Fruit fly (Drosophila melanogaster) whole organism, adult: ENCODE results near the gene CG42779.

ENCODE experiments used
- CG11617 ChIP-seq: fragments of 200-800 bp; sonication (Bioruptor generic); optimal IDR thresholded peaks from 2 replicates; lab custom pipeline; 2017; ENCODE audit warnings: mild to moderate bottlenecking, missing biosample characterization, missing genetic modification reagents, missing genetic modification characterization
- CG12768 ChIP-seq: fragments of 200-800 bp; sonication (Bioruptor generic); optimal IDR thresholded peaks from 2 replicates; lab custom pipeline; 2017; ENCODE audit warnings: missing biosample characterization, missing genetic modification characterization, mild to moderate bottlenecking, moderate library complexity, missing genetic modification reagents
- CG14711 ChIP-seq: fragments of 200-800 bp; sonication (Bioruptor generic); optimal IDR thresholded peaks from 2 replicates; lab custom pipeline; 2018; ENCODE audit warnings: missing biosample characterization, mild to moderate bottlenecking, missing genetic modification characterization, moderate library complexity
- CG1620 ChIP-seq: fragments of 200-800 bp; sonication (Bioruptor generic); optimal IDR thresholded peaks from 2 replicates; lab custom pipeline; 2016; ENCODE audit warnings: missing biosample characterization, missing genetic modification characterization
- CG33017 ChIP-seq: fragments of 200-800 bp; sonication (Bioruptor generic); optimal IDR thresholded peaks from 2 replicates; lab custom pipeline; 2018; ENCODE audit warnings: missing biosample characterization, mild to moderate bottlenecking, missing genetic modification characterization, moderate library complexity
- CG5204 ChIP-seq: fragments of 200-800 bp; sonication (Bioruptor generic); optimal IDR thresholded peaks from 2 replicates; lab custom pipeline; 2016; ENCODE audit warnings: missing biosample characterization, missing genetic modification characterization
- CG7045 ChIP-seq: fragments of 200-800 bp; sonication (Bioruptor generic); optimal IDR thresholded peaks from 2 replicates; lab custom pipeline; 2017; ENCODE audit warnings: missing biosample characterization, mild to moderate bottlenecking, missing genetic modification characterization
- CG7101 ChIP-seq: fragments of 200-800 bp; sonication (Bioruptor generic); optimal IDR thresholded peaks from 2 replicates; lab custom pipeline; 2018; ENCODE audit warnings: missing biosample characterization, mild to moderate bottlenecking, missing genetic modification characterization, moderate library complexity
- Clk ChIP-seq: fragments of 200-800 bp; sonication (Bioruptor generic); optimal IDR thresholded peaks from 2 replicates; lab custom pipeline; 2017; ENCODE audit warnings: missing biosample characterization, missing genetic modification characterization
- Crg-1 ChIP-seq: fragments of 200-800 bp; sonication (Bioruptor generic); optimal IDR thresholded peaks from 2 replicates; lab custom pipeline; 2016; ENCODE audit warnings: missing biosample characterization, missing genetic modification characterization
- Hr96 ChIP-seq: fragments of 200-800 bp; sonication (Bioruptor generic); optimal IDR thresholded peaks from 2 replicates; lab custom pipeline; 2016; ENCODE audit warnings: missing biosample characterization, missing genetic modification characterization
- Mnt ChIP-seq: fragments of 200-800 bp; sonication (Bioruptor generic); optimal IDR thresholded peaks from 2 replicates; lab custom pipeline; 2016; ENCODE audit warnings: missing biosample characterization, mild to moderate bottlenecking, missing genetic modification characterization
- bab1 ChIP-seq: fragments of 200-800 bp; sonication (Bioruptor generic); optimal IDR thresholded peaks from 3 replicates; lab custom pipeline; 2019; ENCODE audit warnings: missing biosample characterization, mild to moderate bottlenecking, missing genetic modification characterization, moderate library complexity
- cic ChIP-seq: fragments of 200-800 bp; sonication (Bioruptor generic); optimal IDR thresholded peaks from 2 replicates; lab custom pipeline; 2017; ENCODE audit warnings: missing biosample characterization, mild to moderate bottlenecking, missing genetic modification characterization, moderate library complexity
- cnc ChIP-seq, 2 experiments: fragments of >200 bp; optimal IDR thresholded peaks; 2 replicates each; lab custom pipeline; 2017
- kay ChIP-seq: fragments of 200-800 bp; sonication (Bioruptor generic); peaks from one replicate; lab custom pipeline; 2016; ENCODE audit warnings: missing biosample characterization, missing genetic modification characterization, borderline replicate concordance
- ovo ChIP-seq: fragments of 200-800 bp; sonication (Bioruptor generic); optimal IDR thresholded peaks from 2 replicates; lab custom pipeline; 2016; ENCODE audit warnings: missing biosample characterization, missing genetic modification characterization
- pad ChIP-seq: fragments of 200-800 bp; sonication (Bioruptor generic); optimal IDR thresholded peaks from 3 replicates; lab custom pipeline; 2017; ENCODE audit warnings: missing biosample characterization, missing genetic modification characterization, mild to moderate bottlenecking, moderate library complexity, missing genetic modification reagents
- tj ChIP-seq: fragments of 200-800 bp; sonication (Bioruptor generic); optimal IDR thresholded peaks from 3 replicates; lab custom pipeline; 2017; ENCODE audit warnings: missing biosample characterization, mild to moderate bottlenecking, missing genetic modification characterization, moderate library complexity
- toe ChIP-seq: fragments of 200-800 bp; sonication (Bioruptor generic); optimal IDR thresholded peaks from 2 replicates; lab custom pipeline; 2016; ENCODE audit warnings: missing biosample characterization, missing genetic modification characterization

CG42779 gene

DNA sequence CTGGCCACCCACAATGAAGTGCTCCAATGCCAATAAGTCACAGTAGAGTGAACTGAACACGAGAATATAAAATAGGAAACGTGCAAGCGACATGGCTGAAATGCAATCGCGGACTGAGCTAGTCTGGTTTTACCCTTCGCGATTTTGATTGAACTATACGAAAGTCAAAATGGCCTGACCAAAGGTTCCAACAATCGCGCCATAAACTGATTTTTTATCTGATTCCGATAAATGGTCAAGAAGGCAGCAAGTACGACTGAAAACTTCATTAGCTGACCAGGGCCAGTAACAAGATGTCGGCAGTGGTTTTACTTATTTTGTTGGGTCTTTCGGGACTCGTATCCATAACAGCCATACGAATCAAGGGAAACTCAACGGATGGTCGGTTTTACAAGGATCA, 5.5 kb downstream of the CG42779 start, which contains the start of the genes CG17477 and CG31269:
CG17477 (minus strand) TSS at position 101 of the 400 bp plus-strand sequence.
CG31269 (plus strand) TSS at position 289 of the 400 bp plus-strand sequence.
- TF ChIP-seq Hr96 (no peak), CG12768 (GFP tag; lab: Kevin White, UChicago) (no peak), Crg-1 (no peak), Clk (no peak), pad (GFP tag; lab: Kevin White, UChicago) (no peak), CG11617 (GFP tag; lab: Kevin White, UChicago) (no peak), CG1620 (GFP tag; lab: Kevin White, UChicago) (no peak), CG14711 (tag; lab: Kevin White, UChicago) (no peak)

DNA sequence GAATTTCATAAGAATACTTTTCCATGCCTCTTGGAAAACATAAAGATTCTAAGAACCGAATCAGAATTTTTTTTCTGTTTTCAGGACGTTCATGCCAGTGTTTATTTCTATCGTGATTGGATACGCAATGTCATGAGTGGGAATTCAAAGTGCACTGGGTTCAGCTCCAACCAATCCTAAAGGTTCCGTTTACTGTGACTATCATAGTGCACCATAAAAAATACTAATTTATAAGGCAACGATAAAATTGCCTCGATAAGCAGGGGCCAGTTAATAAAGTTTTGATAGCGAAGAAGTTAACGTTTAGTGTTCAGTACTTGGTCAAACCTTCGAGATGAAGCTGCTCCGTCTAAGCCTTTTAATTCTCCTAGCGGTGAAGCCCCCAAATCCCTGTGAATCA, 6.5 kb downstream of the CG42779 start, which contains the start of gene CG31265:
CG31265 (plus strand) TSS at position 301 of the 400 bp plus-strand sequence.
- no peak for TF ChIP-seq CG7045
- TF ChIP-seq Clk: no peak
- TF ChIP-seq Mnt: no peak
- no peak for TF ChIP-seq CG11617 (GFP tag; lab: Kevin White, UChicago)
- TF ChIP-seq CG7101 (tag; lab: Kevin White, UChicago): no peak
- no peak for TF ChIP-seq bab1 (GFP tag; lab: Kevin White, UChicago)
- no peak for TF ChIP-seq CG12768 (GFP tag; lab: Kevin White, UChicago)
- TF ChIP-seq toe (GFP tag; lab: Kevin White, UChicago): no peak
- no peak for TF ChIP-seq ovo (GFP tag; lab: Kevin White, UChicago)
- TF ChIP-seq CG14711 (tag; lab: Kevin White, UChicago): no peak
- no peak for TF ChIP-seq CG33017 (tag; lab: Kevin White, UChicago)

dm6 chr3R:17130326-17130725, 8.9 kb downstream of the CG42779 start, which contains the start of gene CG17475:
Gene CG17475 (minus strand): TSS chr3R:17130426.
- no peak for TF ChIP-seq CG7101 (tag; lab: Kevin White, UChicago)

- TF ChIP-seq pad (GFP tag; lab: Kevin White, UChicago) (no peak), Hr96 (no peak), bab1 (GFP tag; lab: Kevin White, UChicago) (no peak), CG7045 (no peak), cic (GFP tag; lab: Kevin White, UChicago) (no peak), CG14711 (tag; lab: Kevin White, UChicago) (no peak), kay (GFP tag; lab: Kevin White, UChicago) (no peak)
These were observed 10.8 kb downstream of the CG42779 start, which contains the start of the genes CG4053 and CG31266 for dm6 chr3R:17132098-17132712. Gene CG4053 (minus strand): TSS chr3R:17132198. Gene CG31266 (plus strand): TSS chr3R:17132662.

dm6 chr3R:17133897-17134296, 12.5 kb downstream of the CG42779 start, which contains the start of gene CG31267:
Gene CG31267 (plus strand): TSS chr3R:17134197.
- TF ChIP-seq Crg-1 (no peak), Clk (no peak), ovo (GFP tag; lab: Kevin White, UChicago) (no peak), cic (GFP tag; lab: Kevin White, UChicago) (no peak), tj (GFP tag; lab: Kevin White, UChicago) (no peak), CG11617 (GFP tag; lab: Kevin White, UChicago) (no peak), CG12768 (GFP tag; lab: Kevin White, UChicago) (no peak), CG5204 (GFP tag; lab: Kevin White, UChicago) (no peak), pad (GFP tag; lab: Kevin White, UChicago) (no peak), CG14711 (tag; lab: Kevin White, UChicago) (no peak), CG1620 (GFP tag; lab: Kevin White, UChicago) (no peak), toe (GFP tag; lab: Kevin White, UChicago) (no peak), CG7045 (no peak), Mnt (no peak), kay (GFP tag; lab: Kevin White, UChicago) (no peak), bab1 (GFP tag; lab: Kevin White, UChicago) (no peak), CG7101 (tag; lab: Kevin White, UChicago) (no peak), CG33017 (tag; lab: Kevin White, UChicago) (no peak)

DNA sequence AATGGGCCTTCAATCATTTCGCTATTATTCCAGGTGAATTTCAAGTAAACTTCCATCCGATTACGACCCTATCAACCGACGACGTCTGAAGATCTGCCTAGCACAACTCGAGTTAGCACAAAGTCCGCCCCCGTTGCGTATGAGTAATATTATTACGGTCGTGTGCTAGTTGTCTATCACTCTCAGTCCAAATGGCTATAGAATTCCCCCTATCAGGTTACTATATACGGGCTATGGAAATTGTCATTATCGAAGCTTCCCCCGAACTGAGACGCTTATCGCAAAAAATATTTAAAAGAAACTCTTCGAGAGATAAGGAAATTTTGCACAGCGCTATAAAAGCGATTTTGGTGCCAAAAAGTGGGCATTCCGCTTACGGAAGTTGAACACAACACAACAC, 14.4 kb downstream of the CG42779 start, which contains the start of gene CG5246:
CG5246 (plus strand) TSS at position 365 of the 400 bp plus-strand sequence.
- TF ChIP-seq cnc (optimal IDR thresholded peaks at IDR 0.05; lab: Kevin White, UChicago) (no peak), CG7101 (tag; lab: Kevin White, UChicago) (no peak), CG7045 (no peak), Hr96 (peak; percentile 1), kay (GFP tag; lab: Kevin White, UChicago) (peak; percentile 52)

- TF ChIP-seq Hr96 (no peak), CG14711 (tag; lab: Kevin White, UChicago) (no peak), cnc (optimal IDR thresholded peaks at IDR 0.05; lab: Kevin White, UChicago) (no peak), Mnt (no peak), Crg-1 (no peak), cic (GFP tag; lab: Kevin White, UChicago) (no peak), CG5204 (GFP tag; lab: Kevin White, UChicago) (no peak), toe (GFP tag; lab: Kevin White, UChicago) (no peak), bab1 (GFP tag; lab: Kevin White, UChicago) (no peak), Clk (no peak), ovo (GFP tag; lab: Kevin White, UChicago) (no peak)
These were observed 16.2 kb downstream of the CG42779 start, which contains the start of gene CG5255 for dm6 chr3R:17137593-17137992. Gene CG5255 (plus strand): TSS chr3R:17137893.
